Worm (Caenorhabditis elegans) whole organism, mixed stage, embryonic: ENCODE data around the gene F44A6.3.

ENCODE experiments used
- M03D4.4 ChIP-seq: sonication (generic microtip); optimal IDR thresholded peaks from 2 replicates; lab custom pipeline; 2017; ENCODE audit warnings: mild to moderate bottlenecking, missing genetic modification characterization, missing compliant biosample characterization
- bed-3 ChIP-seq: fragments of 200-800 bp; sonication (Bioruptor generic); optimal IDR thresholded peaks from 3 replicates; lab custom pipeline; 2018; ENCODE audit warnings: mild to moderate bottlenecking, missing genetic modification characterization, moderate library complexity, missing compliant biosample characterization
- blmp-1 ChIP-seq: fragments of 150-350 bp; optimal IDR thresholded peaks from 2 replicates; lab custom pipeline; 2014; ENCODE audit warnings: missing biosample characterization, missing genetic modification characterization
- ceh-39 ChIP-seq: fragments of 150-350 bp; optimal IDR thresholded peaks from 2 replicates; lab custom pipeline; 2014; ENCODE audit warnings: missing biosample characterization, missing genetic modification characterization
- ceh-43 ChIP-seq: fragments of 200-800 bp; sonication (Bioruptor generic); optimal IDR thresholded peaks from 2 replicates; lab custom pipeline; 2018; ENCODE audit warnings: mild to moderate bottlenecking, missing genetic modification characterization, moderate library complexity, missing compliant biosample characterization
- ces-1 ChIP-seq: fragments of 150-350 bp; optimal IDR thresholded peaks from 2 replicates; lab custom pipeline; 2014; ENCODE audit warnings: missing biosample characterization, missing genetic modification reagents, missing genetic modification characterization
- cnd-1 ChIP-seq: fragments of 200-800 bp; sonication (Bioruptor generic); optimal IDR thresholded peaks from 2 replicates; lab custom pipeline; 2018; ENCODE audit warnings: mild to moderate bottlenecking, missing genetic modification characterization, missing compliant biosample characterization
- drap-1 ChIP-seq: fragments of 200-800 bp; sonication (Bioruptor generic); optimal IDR thresholded peaks from 3 replicates; lab custom pipeline; 2018; ENCODE audit warnings: mild to moderate bottlenecking, missing genetic modification characterization, missing compliant biosample characterization
- flh-1 ChIP-seq: fragments of 200-800 bp; sonication (Bioruptor generic); optimal IDR thresholded peaks from 2 replicates; lab custom pipeline; 2018; ENCODE audit warnings: mild to moderate bottlenecking, missing genetic modification characterization, moderate library complexity, missing compliant biosample characterization
- ham-2 ChIP-seq: fragments of 200-800 bp; sonication (Bioruptor generic); optimal IDR thresholded peaks from 2 replicates; lab custom pipeline; 2018; ENCODE audit warnings: mild to moderate bottlenecking, missing genetic modification characterization, missing compliant biosample characterization
- hlh-1 ChIP-seq: fragments of 150-350 bp; optimal IDR thresholded peaks from 2 replicates; lab custom pipeline; 2014; ENCODE audit warnings: missing biosample characterization, missing genetic modification reagents, missing genetic modification characterization
- lin-13 ChIP-seq: fragments of 150-350 bp; optimal IDR thresholded peaks from 2 replicates; lab custom pipeline; 2014; ENCODE audit warnings: missing biosample characterization, missing genetic modification characterization
- lin-32 ChIP-seq: fragments of 200-800 bp; sonication (Bioruptor generic); optimal IDR thresholded peaks from 2 replicates; lab custom pipeline; 2018; ENCODE audit warnings: mild to moderate bottlenecking, missing genetic modification characterization, missing compliant biosample characterization
- lsy-2 ChIP-seq: fragments of 150-350 bp; optimal IDR thresholded peaks from 2 replicates; lab custom pipeline; 2014; ENCODE audit warnings: missing biosample characterization, missing genetic modification characterization
- mab-5 ChIP-seq: fragments of 150-350 bp; optimal IDR thresholded peaks from 2 replicates; lab custom pipeline; 2014; ENCODE audit warnings: missing biosample characterization, missing genetic modification characterization
- mep-1 ChIP-seq: fragments of 150-350 bp; optimal IDR thresholded peaks from 2 replicates; lab custom pipeline; 2017; ENCODE audit warnings: missing biosample characterization, missing genetic modification reagents, missing genetic modification characterization, inconsistent platforms
- mls-2 ChIP-seq: sonication (generic microtip); optimal IDR thresholded peaks from 2 replicates; lab custom pipeline; 2016; ENCODE audit warnings: mild to moderate bottlenecking, missing genetic modification characterization, moderate library complexity, missing compliant biosample characterization
- nhr-2 ChIP-seq: fragments of 150-350 bp; optimal IDR thresholded peaks from 2 replicates; lab custom pipeline; 2014; ENCODE audit warnings: missing biosample characterization, missing genetic modification characterization
- nhr-237 ChIP-seq: fragments of 150-350 bp; optimal IDR thresholded peaks from 2 replicates; lab custom pipeline; 2014; ENCODE audit warnings: missing biosample characterization, missing genetic modification characterization
- nhr-28 ChIP-seq: fragments of 150-350 bp; optimal IDR thresholded peaks from 2 replicates; lab custom pipeline; 2014; ENCODE audit warnings: missing biosample characterization, missing genetic modification characterization
- nhr-76 ChIP-seq: sonication (generic microtip); optimal IDR thresholded peaks from 2 replicates; lab custom pipeline; 2017; ENCODE audit warnings: missing biosample characterization, missing genetic modification characterization
- pha-4 ChIP-seq: fragments of 150-350 bp; optimal IDR thresholded peaks from 2 replicates; lab custom pipeline; 2018; ENCODE audit warnings: missing biosample characterization, missing genetic modification reagents, missing genetic modification characterization
- snpc-4 ChIP-seq: fragments of 150-350 bp; optimal IDR thresholded peaks from 2 replicates; lab custom pipeline; 2014; ENCODE audit warnings: missing biosample characterization, missing genetic modification characterization
- sptf-1 ChIP-seq: sonication (generic microtip); optimal IDR thresholded peaks from 2 replicates; lab custom pipeline; 2017; ENCODE audit warnings: mild to moderate bottlenecking, missing genetic modification characterization, moderate library complexity, missing compliant biosample characterization
- tbx-8 ChIP-seq: fragments of 200-800 bp; sonication (Bioruptor generic); optimal IDR thresholded peaks from 2 replicates; lab custom pipeline; 2018; ENCODE audit warnings: mild to moderate bottlenecking, missing genetic modification characterization, moderate library complexity, missing compliant biosample characterization
- unc-120 ChIP-seq: sonication (generic microtip); optimal IDR thresholded peaks from 2 replicates; lab custom pipeline; 2017; ENCODE audit warnings: missing genetic modification characterization, missing compliant biosample characterization; ENCODE audit not compliant: poor library complexity, severe bottlenecking
- unc-62 ChIP-seq: fragments of 150-350 bp; optimal IDR thresholded peaks from 2 replicates; lab custom pipeline; 2014; ENCODE audit warnings: missing biosample characterization, missing genetic modification reagents, missing genetic modification characterization
- zip-8 ChIP-seq: fragments of 150-350 bp; optimal IDR thresholded peaks from 2 replicates; lab custom pipeline; 2014; ENCODE audit warnings: missing biosample characterization, missing genetic modification characterization
- ztf-11 ChIP-seq: fragments of 150-350 bp; optimal IDR thresholded peaks from 2 replicates; lab custom pipeline; 2014; ENCODE audit warnings: missing biosample characterization, missing genetic modification characterization

The F44A6.3 gene

DNA sequence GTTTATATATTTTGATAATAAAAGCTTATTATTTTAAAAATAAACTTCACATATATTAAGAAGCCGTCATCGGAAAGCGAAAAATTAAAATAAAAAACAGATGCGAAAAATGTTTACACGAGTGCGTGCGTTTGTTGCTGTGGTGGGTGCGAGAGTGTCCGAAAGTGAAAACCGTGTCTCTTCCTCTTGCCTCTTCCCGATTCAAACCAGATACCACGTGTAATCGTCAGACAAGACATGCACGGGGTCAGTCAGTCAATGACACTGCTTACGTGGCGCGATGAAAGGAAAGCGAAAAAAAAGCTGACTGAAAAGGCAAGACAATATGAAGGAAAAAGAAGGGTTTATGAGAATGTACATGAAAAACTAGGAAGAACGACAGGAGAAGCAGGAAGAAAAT, 18.3 kb downstream of the F44A6.3 start:
- TF ChIP-seq blmp-1 = peak; percentile 82
- no peak for TF ChIP-seq sptf-1 (tag; lab: Kevin White, UChicago)

- no peak for TF ChIP-seq cnd-1 (tag; lab: Kevin White, UChicago)
- TF ChIP-seq M03D4.4 = no peak
- peak; percentile 37 for TF ChIP-seq ces-1 (GFP tag; lab: Kevin White, UChicago)
Measured at ce11 chrX:10232395-10232794, 19.8 kb downstream of the F44A6.3 start.

ce11 chrX:10236844-10237243, 24.3 kb downstream of the F44A6.3 start, which contains the start of gene zipt-13:
zipt-13 (minus strand) TSS chrX:10236944.
- TF ChIP-seq mep-1 (tag; lab: Kevin White, UChicago) (no peak), lin-32 (GFP tag; lab: Kevin White, UChicago) (no peak), cnd-1 (tag; lab: Kevin White, UChicago) (no peak), M03D4.4 (no peak), unc-62 (GFP tag; lab: Kevin White, UChicago) (no peak), ceh-39 (tag; lab: Kevin White, UChicago) (no peak), mls-2 (no peak), snpc-4 (tag; lab: Kevin White, UChicago) (no peak), mab-5 (tag; lab: Kevin White, UChicago) (no peak), nhr-76 (tag; lab: Kevin White, UChicago) (no peak), lin-13 (tag; lab: Kevin White, UChicago) (no peak), nhr-2 (tag; lab: Kevin White, UChicago) (no peak), nhr-28 (tag; lab: Kevin White, UChicago) (no peak), zip-8 (tag; lab: Kevin White, UChicago) (no peak), unc-120 (tag; lab: Kevin White, UChicago) (no peak), bed-3 (no peak), lsy-2 (tag; lab: Kevin White, UChicago) (no peak), tbx-8 (no peak), pha-4 (tag; lab: Kevin White, UChicago) (no peak)
- TF ChIP-seq, all 35 proteins: peak for 0

- no peak for TF ChIP-seq nhr-28 (tag; lab: Kevin White, UChicago)
- no peak for TF ChIP-seq mep-1 (tag; lab: Kevin White, UChicago)
- TF ChIP-seq mab-5 (tag; lab: Kevin White, UChicago) = peak; percentile 15
- TF ChIP-seq hlh-1 (tag; lab: Kevin White, UChicago) = peak; percentile 64
- TF ChIP-seq unc-62 (GFP tag; lab: Kevin White, UChicago) = peak; percentile 84
- TF ChIP-seq unc-120 (tag; lab: Kevin White, UChicago) = peak; percentile 57
Measured at ce11 chrX:10238146-10238749, 25.7 kb downstream of the F44A6.3 start.

DNA sequence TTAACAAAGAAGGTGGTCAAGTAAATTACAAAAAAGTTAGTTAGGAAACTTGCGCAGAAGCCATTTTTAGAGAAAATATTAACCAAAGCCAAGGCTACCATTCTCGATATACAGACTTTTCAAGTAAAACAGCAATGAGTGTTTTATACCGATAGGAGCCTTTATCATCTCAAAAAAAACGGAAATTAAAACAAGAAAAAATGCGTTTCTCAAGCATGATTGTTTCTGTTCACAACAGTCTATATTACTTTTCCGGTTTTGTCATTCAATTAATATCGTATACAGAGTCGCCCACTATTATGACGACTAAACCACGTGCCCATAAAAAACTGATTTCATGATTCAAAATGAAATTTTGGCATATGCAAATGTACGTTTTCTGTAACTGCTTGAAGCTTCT, 28.4 kb downstream of the F44A6.3 start, which contains the start of gene str-74:
Gene str-74, minus strand, starts transcription at position 101 of the 400 bp plus-strand sequence.
- TF ChIP-seq lsy-2 (tag; lab: Kevin White, UChicago) (no peak), unc-62 (GFP tag; lab: Kevin White, UChicago) (no peak), lin-13 (tag; lab: Kevin White, UChicago) (no peak), tbx-8 (no peak), sptf-1 (tag; lab: Kevin White, UChicago) (no peak), bed-3 (no peak), mls-2 (no peak), drap-1 (GFP tag; lab: Kevin White, UChicago) (no peak), unc-120 (tag; lab: Kevin White, UChicago) (no peak), blmp-1 (no peak), ces-1 (GFP tag; lab: Kevin White, UChicago) (no peak), nhr-2 (tag; lab: Kevin White, UChicago) (no peak), flh-1 (GFP tag; lab: Kevin White, UChicago) (no peak), lin-32 (GFP tag; lab: Kevin White, UChicago) (no peak), M03D4.4 (no peak), nhr-237 (no peak), ceh-39 (tag; lab: Kevin White, UChicago) (no peak), ceh-43 (no peak)
- TF ChIP-seq, all 35 proteins: peak for 0

DNA sequence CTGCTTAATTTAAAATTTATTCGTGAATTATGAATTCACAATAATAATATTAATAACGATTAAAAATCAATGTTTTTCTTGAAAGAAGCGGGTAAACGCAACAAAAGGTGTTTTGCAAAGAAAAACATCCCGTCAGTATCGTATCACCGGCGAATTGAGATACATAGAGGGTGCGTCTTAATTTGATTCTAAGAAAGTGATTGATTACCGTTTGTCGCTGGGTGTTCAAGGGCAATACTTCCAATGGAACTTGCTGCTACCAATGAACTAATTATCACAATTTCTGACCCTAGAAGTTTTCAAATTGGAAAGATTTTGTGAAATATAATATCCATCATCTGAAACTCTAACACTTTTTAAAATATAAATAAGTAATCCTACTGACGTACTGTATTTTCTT, 33.0 kb downstream of the F44A6.3 start:
- TF ChIP-seq hlh-1 (tag; lab: Kevin White, UChicago) (no peak), ham-2 (GFP tag; lab: Kevin White, UChicago) (no peak), zip-8 (tag; lab: Kevin White, UChicago) (no peak), lin-13 (tag; lab: Kevin White, UChicago) (no peak), unc-120 (tag; lab: Kevin White, UChicago) (no peak), bed-3 (no peak), ztf-11 (tag; lab: Kevin White, UChicago) (no peak), lin-32 (GFP tag; lab: Kevin White, UChicago) (no peak), nhr-76 (tag; lab: Kevin White, UChicago) (no peak), nhr-28 (tag; lab: Kevin White, UChicago) (no peak), drap-1 (GFP tag; lab: Kevin White, UChicago) (no peak), cnd-1 (tag; lab: Kevin White, UChicago) (no peak), tbx-8 (no peak), lsy-2 (tag; lab: Kevin White, UChicago) (no peak), mls-2 (no peak), ceh-39 (tag; lab: Kevin White, UChicago) (no peak), M03D4.4 (no peak), ceh-43 (no peak), nhr-237 (no peak)
